Worm (Caenorhabditis elegans): ENCODE data around the gene best-14.

- TF ChIP-seq B0310.2 (tag; optimal IDR thresholded peaks at IDR 0.05), result no peak
- no peak for TF ChIP-seq ama-1 (optimal IDR thresholded peaks at IDR 0.05)
- TF ChIP-seq hmg-4 (GFP tag; optimal IDR thresholded peaks at IDR 0.05), result no peak
Observed at ce11 chrV:10535325-10535724, 22.5 kb upstream of the best-14 start.

Data from whole organism, early embryonic.